Worm (Caenorhabditis elegans) whole organism, mixed stage, embryonic: ENCODE data around the gene F46E10.3.

Experiments used
- M03D4.4 ChIP-seq: sonication (generic microtip); optimal IDR thresholded peaks from 2 replicates; lab custom pipeline; 2017; ENCODE audit warnings: mild to moderate bottlenecking, missing genetic modification characterization, missing compliant biosample characterization
- bed-3 ChIP-seq: fragments of 200-800 bp; sonication (Bioruptor generic); optimal IDR thresholded peaks from 3 replicates; lab custom pipeline; 2018; ENCODE audit warnings: mild to moderate bottlenecking, missing genetic modification characterization, moderate library complexity, missing compliant biosample characterization
- blmp-1 ChIP-seq: fragments of 150-350 bp; optimal IDR thresholded peaks from 2 replicates; lab custom pipeline; 2014; ENCODE audit warnings: missing biosample characterization, missing genetic modification characterization
- ceh-39 ChIP-seq: fragments of 150-350 bp; optimal IDR thresholded peaks from 2 replicates; lab custom pipeline; 2014; ENCODE audit warnings: missing biosample characterization, missing genetic modification characterization
- ceh-43 ChIP-seq: fragments of 200-800 bp; sonication (Bioruptor generic); optimal IDR thresholded peaks from 2 replicates; lab custom pipeline; 2018; ENCODE audit warnings: mild to moderate bottlenecking, missing genetic modification characterization, moderate library complexity, missing compliant biosample characterization
- ces-1 ChIP-seq: fragments of 150-350 bp; optimal IDR thresholded peaks from 2 replicates; lab custom pipeline; 2014; ENCODE audit warnings: missing biosample characterization, missing genetic modification reagents, missing genetic modification characterization
- cnd-1 ChIP-seq: fragments of 200-800 bp; sonication (Bioruptor generic); optimal IDR thresholded peaks from 2 replicates; lab custom pipeline; 2018; ENCODE audit warnings: mild to moderate bottlenecking, missing genetic modification characterization, missing compliant biosample characterization
- flh-1 ChIP-seq: fragments of 200-800 bp; sonication (Bioruptor generic); optimal IDR thresholded peaks from 2 replicates; lab custom pipeline; 2018; ENCODE audit warnings: mild to moderate bottlenecking, missing genetic modification characterization, moderate library complexity, missing compliant biosample characterization
- ham-2 ChIP-seq: fragments of 200-800 bp; sonication (Bioruptor generic); optimal IDR thresholded peaks from 2 replicates; lab custom pipeline; 2018; ENCODE audit warnings: mild to moderate bottlenecking, missing genetic modification characterization, missing compliant biosample characterization
- hlh-1 ChIP-seq: fragments of 150-350 bp; optimal IDR thresholded peaks from 2 replicates; lab custom pipeline; 2014; ENCODE audit warnings: missing biosample characterization, missing genetic modification reagents, missing genetic modification characterization
- lin-13 ChIP-seq: fragments of 150-350 bp; optimal IDR thresholded peaks from 2 replicates; lab custom pipeline; 2014; ENCODE audit warnings: missing biosample characterization, missing genetic modification characterization
- lsy-2 ChIP-seq: fragments of 150-350 bp; optimal IDR thresholded peaks from 2 replicates; lab custom pipeline; 2014; ENCODE audit warnings: missing biosample characterization, missing genetic modification characterization
- mab-5 ChIP-seq: fragments of 150-350 bp; optimal IDR thresholded peaks from 2 replicates; lab custom pipeline; 2014; ENCODE audit warnings: missing biosample characterization, missing genetic modification characterization
- mep-1 ChIP-seq: fragments of 150-350 bp; optimal IDR thresholded peaks from 2 replicates; lab custom pipeline; 2017; ENCODE audit warnings: missing biosample characterization, missing genetic modification reagents, missing genetic modification characterization, inconsistent platforms
- nhr-2 ChIP-seq: fragments of 150-350 bp; optimal IDR thresholded peaks from 2 replicates; lab custom pipeline; 2014; ENCODE audit warnings: missing biosample characterization, missing genetic modification characterization
- nhr-237 ChIP-seq: fragments of 150-350 bp; optimal IDR thresholded peaks from 2 replicates; lab custom pipeline; 2014; ENCODE audit warnings: missing biosample characterization, missing genetic modification characterization
- pha-4 ChIP-seq: fragments of 150-350 bp; optimal IDR thresholded peaks from 2 replicates; lab custom pipeline; 2018; ENCODE audit warnings: missing biosample characterization, missing genetic modification reagents, missing genetic modification characterization
- sem-2 ChIP-seq: fragments of 200-800 bp; sonication (Bioruptor generic); optimal IDR thresholded peaks from 2 replicates; lab custom pipeline; 2018; ENCODE audit warnings: mild to moderate bottlenecking, missing genetic modification characterization, missing compliant biosample characterization
- snpc-4 ChIP-seq: fragments of 150-350 bp; optimal IDR thresholded peaks from 2 replicates; lab custom pipeline; 2014; ENCODE audit warnings: missing biosample characterization, missing genetic modification characterization
- sptf-1 ChIP-seq: sonication (generic microtip); optimal IDR thresholded peaks from 2 replicates; lab custom pipeline; 2017; ENCODE audit warnings: mild to moderate bottlenecking, missing genetic modification characterization, moderate library complexity, missing compliant biosample characterization
- tbx-8 ChIP-seq: fragments of 200-800 bp; sonication (Bioruptor generic); optimal IDR thresholded peaks from 2 replicates; lab custom pipeline; 2018; ENCODE audit warnings: mild to moderate bottlenecking, missing genetic modification characterization, moderate library complexity, missing compliant biosample characterization
- unc-120 ChIP-seq: sonication (generic microtip); optimal IDR thresholded peaks from 2 replicates; lab custom pipeline; 2017; ENCODE audit warnings: missing genetic modification characterization, missing compliant biosample characterization; ENCODE audit not compliant: poor library complexity, severe bottlenecking
- unc-62 ChIP-seq: fragments of 150-350 bp; optimal IDR thresholded peaks from 2 replicates; lab custom pipeline; 2014; ENCODE audit warnings: missing biosample characterization, missing genetic modification reagents, missing genetic modification characterization
- zip-8 ChIP-seq: fragments of 150-350 bp; optimal IDR thresholded peaks from 2 replicates; lab custom pipeline; 2014; ENCODE audit warnings: missing biosample characterization, missing genetic modification characterization

Gene F46E10.3

ce11 chrV:6522879-6523497 lies 4.9 kb downstream of the F46E10.3 start:
- TF ChIP-seq tbx-8 (GFP tag; lab: Kevin White, UChicago) = no peak
- no peak for TF ChIP-seq mep-1 (tag; lab: Kevin White, UChicago)
- TF ChIP-seq unc-120 = no peak
- no peak for TF ChIP-seq nhr-2
- no peak for TF ChIP-seq M03D4.4 (tag; lab: Kevin White, UChicago)
- no peak for TF ChIP-seq lsy-2 (tag; lab: Kevin White, UChicago)

DNA sequence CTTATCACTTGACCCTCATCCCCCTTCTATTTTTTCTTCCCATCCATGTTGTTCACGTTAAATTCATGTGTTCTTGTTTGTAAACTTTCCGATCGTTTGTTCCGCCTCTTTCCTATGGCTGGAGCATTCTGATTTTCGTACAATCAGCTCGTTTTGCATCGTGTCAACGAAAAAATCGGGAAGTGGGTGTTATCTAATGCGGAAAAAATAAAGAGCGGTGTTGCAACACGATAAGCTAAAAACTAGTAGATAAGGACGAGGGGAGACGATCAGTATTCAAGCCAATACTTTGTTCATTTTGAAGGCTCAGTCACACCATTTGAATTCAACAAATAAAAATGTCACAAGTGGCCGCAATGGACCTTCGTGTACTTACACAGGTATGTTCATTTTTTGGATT lies 6.7 kb downstream of the F46E10.3 start, which contains the start of gene acs-1:
TSS of gene acs-1 (plus strand) at position 233 of the 400 bp plus-strand sequence.
- TF ChIP-seq blmp-1 (tag; lab: Kevin White, UChicago) = no peak

- no peak for TF ChIP-seq nhr-2
- no peak for TF ChIP-seq blmp-1 (tag; lab: Kevin White, UChicago)
- TF ChIP-seq sem-2 (GFP tag; lab: Kevin White, UChicago) = no peak
- TF ChIP-seq mab-5 (tag; lab: Kevin White, UChicago) = no peak
Measured at ce11 chrV:6533030-6533429, 14.9 kb downstream of the F46E10.3 start, which contains the start of gene hpo-26. Gene hpo-26 (minus strand): TSS chrV:6533060.

- TF ChIP-seq unc-120 (peak; percentile 12), ces-1 (GFP tag; lab: Kevin White, UChicago) (no peak), sptf-1 (tag; lab: Kevin White, UChicago) (peak; percentile 44)
Measured at ce11 chrV:6538323-6538722, 20.2 kb downstream of the F46E10.3 start.

DNA sequence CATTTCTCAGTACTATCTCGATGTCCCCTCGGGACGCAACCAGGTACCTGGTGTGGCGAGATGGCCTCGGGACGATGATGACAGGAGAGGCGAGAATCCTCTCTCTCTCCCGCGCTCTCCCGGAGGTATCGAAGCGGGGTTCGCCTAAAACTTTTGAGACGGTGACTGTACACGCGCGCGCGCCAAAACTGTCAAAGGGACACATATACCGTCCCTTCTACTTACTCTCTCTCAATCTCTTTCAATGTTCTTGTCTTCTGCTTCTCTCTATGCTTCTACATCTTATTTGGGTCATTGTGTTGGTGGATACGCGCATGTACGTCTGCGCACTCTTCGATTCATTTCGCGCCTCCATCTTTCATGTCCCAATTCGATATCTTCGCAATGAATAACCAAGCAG lies 23.8 kb downstream of the F46E10.3 start:
- peak; percentile 84 for TF ChIP-seq ham-2 (GFP tag; lab: Kevin White, UChicago)
- no peak for TF ChIP-seq nhr-2
- TF ChIP-seq sem-2 (GFP tag; lab: Kevin White, UChicago) = no peak
- TF ChIP-seq cnd-1 (tag; lab: Kevin White, UChicago) = peak; percentile 48
- peak; percentile 2 for TF ChIP-seq unc-120

- TF ChIP-seq nhr-2 (peak; percentile 95), pha-4 (tag; lab: Kevin White, UChicago) (no peak), ham-2 (GFP tag; lab: Kevin White, UChicago) (no peak), sptf-1 (tag; lab: Kevin White, UChicago) (no peak), nhr-237 (tag; lab: Kevin White, UChicago) (no peak), ceh-39 (tag; lab: Kevin White, UChicago) (no peak), snpc-4 (no peak)
- TF ChIP-seq, all 35 proteins: peak for 1
Measured at ce11 chrV:6544999-6545398, 26.9 kb downstream of the F46E10.3 start.

DNA sequence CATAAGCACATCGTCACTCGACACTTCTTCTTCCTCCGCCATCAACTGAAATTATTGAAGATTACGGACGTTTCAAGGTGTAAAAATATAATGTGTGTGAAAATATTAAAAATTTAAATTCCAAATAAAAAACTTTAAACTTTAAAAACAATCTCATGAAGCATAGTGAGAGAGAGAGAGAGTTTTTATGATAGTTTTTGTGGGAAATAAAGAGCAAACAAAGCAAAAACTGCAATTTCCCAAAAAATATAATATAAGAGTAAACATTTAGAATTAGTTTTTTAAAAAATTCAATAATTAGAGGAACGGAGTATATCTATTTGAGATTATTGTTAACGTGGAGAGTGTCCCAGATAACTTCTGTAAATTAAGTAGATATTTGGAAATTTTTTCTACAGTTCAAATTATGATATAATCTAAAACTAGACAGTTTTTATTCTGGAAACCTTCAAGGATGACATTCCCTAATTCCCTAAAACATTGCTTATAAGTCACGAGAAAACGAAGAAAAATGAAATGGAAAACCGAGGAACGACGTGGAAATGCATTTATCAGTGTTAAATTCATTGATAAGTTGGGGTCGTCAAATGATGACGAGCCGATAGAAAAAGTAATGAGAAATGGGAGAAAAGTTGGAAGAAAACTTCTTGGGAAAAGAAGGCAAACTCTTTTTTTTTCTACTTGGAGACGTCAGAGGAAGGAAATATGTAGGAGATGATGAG lies 28.5 kb downstream of the F46E10.3 start, which contains the start of gene dre-1:
TSS of gene dre-1 (minus strand) at position 51 of the 722 bp plus-strand sequence.
- no peak for TF ChIP-seq lin-13
- TF ChIP-seq, all 35 proteins: peak for 0

ce11 chrV:6548309-6548708 lies 30.2 kb downstream of the F46E10.3 start:
- TF ChIP-seq ham-2 (GFP tag; lab: Kevin White, UChicago) (no peak), zip-8 (tag; lab: Kevin White, UChicago) (peak; percentile 9)

ce11 chrV:6549148-6549547 lies 31.1 kb downstream of the F46E10.3 start, which contains the start of gene K04A8.20:
Gene K04A8.20 (plus strand): TSS chrV:6549448.
- TF ChIP-seq hlh-1 (tag; lab: Kevin White, UChicago) (no peak), ceh-43 (GFP tag; lab: Kevin White, UChicago) (no peak), M03D4.4 (tag; lab: Kevin White, UChicago) (no peak), unc-62 (GFP tag; lab: Kevin White, UChicago) (no peak), flh-1 (GFP tag; lab: Kevin White, UChicago) (no peak), mab-5 (tag; lab: Kevin White, UChicago) (no peak), nhr-237 (tag; lab: Kevin White, UChicago) (no peak), unc-120 (no peak), tbx-8 (GFP tag; lab: Kevin White, UChicago) (no peak), bed-3 (GFP tag; lab: Kevin White, UChicago) (no peak)
